Worm (Caenorhabditis elegans): Measurements from ENCODE around the gene F49C12.2.

DNA sequence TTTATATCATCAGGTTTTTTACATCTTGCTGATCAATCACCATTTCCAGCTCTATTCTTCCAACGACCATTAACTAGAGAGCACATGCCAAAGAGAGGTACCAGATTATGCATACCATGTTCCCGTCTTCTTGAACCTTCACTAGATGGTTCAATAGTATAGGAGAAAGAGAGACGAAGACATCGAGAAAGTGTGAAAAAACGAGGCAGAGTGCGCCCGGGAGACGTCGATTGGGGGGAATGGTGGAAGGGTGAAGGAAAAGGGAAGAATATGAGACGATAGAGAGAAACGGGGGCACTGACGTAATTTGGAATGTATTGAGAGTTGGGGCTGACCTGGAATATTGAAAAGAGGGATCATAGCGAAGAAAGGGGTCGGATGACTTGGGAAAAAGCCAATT, 31.5 kb downstream of the F49C12.2 start:
- TF ChIP-seq ztf-16 (tag; optimal IDR thresholded peaks at IDR 0.05), result no peak
- no peak for TF ChIP-seq dve-1 (tag; optimal IDR thresholded peaks at IDR 0.05)
- no peak for TF ChIP-seq ama-1 (optimal IDR thresholded peaks at IDR 0.05)
- TF ChIP-seq T23F11.4 (GFP tag; optimal IDR thresholded peaks at IDR 0.05), result no peak
- TF ChIP-seq pha-4 (tag; optimal IDR thresholded peaks at IDR 0.05), result no peak
- TF ChIP-seq rnt-1 (tag; optimal IDR thresholded peaks at IDR 0.05), result no peak
- TF ChIP-seq elt-2 (tag; optimal IDR thresholded peaks at IDR 0.05), result no peak
- TF ChIP-seq ceh-19 (GFP tag; optimal IDR thresholded peaks at IDR 0.05), result no peak
- TF ChIP-seq fkh-10 (GFP tag; optimal IDR thresholded peaks at IDR 0.05), result no peak
- TF ChIP-seq ceh-14 (tag; optimal IDR thresholded peaks at IDR 0.05), result no peak
- TF ChIP-seq pqm-1 (tag; optimal IDR thresholded peaks at IDR 0.05), result no peak
- no peak for TF ChIP-seq ahr-1 (tag; optimal IDR thresholded peaks at IDR 0.05)
- no peak for TF ChIP-seq hlh-6 (tag; optimal IDR thresholded peaks at IDR 0.05)
- TF ChIP-seq ttx-3 (tag; optimal IDR thresholded peaks at IDR 0.05), result no peak
